Worm (Caenorhabditis elegans) whole organism, early embryonic: ENCODE results near the gene fbxa-171.

Experiments
- F13C5.2 ChIP-seq: sonication (generic microtip); optimal IDR thresholded peaks from 2 replicates; lab custom pipeline; 2017; ENCODE audit warnings: mild to moderate bottlenecking, missing genetic modification characterization, inconsistent platforms, missing compliant biosample characterization
- aly-1 ChIP-seq: sonication (generic microtip); optimal IDR thresholded peaks from 2 replicates; lab custom pipeline; 2016; ENCODE audit warnings: missing genetic modification characterization, missing compliant biosample characterization
- ama-1 ChIP-seq: fragments of 150-350 bp; optimal IDR thresholded peaks from 2 replicates; lab custom pipeline; 2014
- ceh-13 ChIP-seq: fragments of 200-800 bp; sonication (Bioruptor generic); optimal IDR thresholded peaks from 2 replicates; lab custom pipeline; 2018; ENCODE audit warnings: mild to moderate bottlenecking, missing genetic modification characterization, missing compliant biosample characterization
- ceh-36 ChIP-seq: sonication (generic microtip); optimal IDR thresholded peaks from 2 replicates; lab custom pipeline; 2016; ENCODE audit warnings: missing genetic modification characterization, inconsistent platforms, missing compliant biosample characterization
- flt-1 ChIP-seq: fragments of 200-800 bp; sonication (Bioruptor generic); IDR thresholded peaks from 2 replicates; pipeline ENCODE4 v1.3.6; 2022; ENCODE audit warnings: missing genetic modification characterization, missing compliant biosample characterization
- hmbx-1 ChIP-seq: sonication (generic microtip); optimal IDR thresholded peaks from 2 replicates; lab custom pipeline; 2016; ENCODE audit warnings: mild to moderate bottlenecking, missing genetic modification characterization, missing compliant biosample characterization
- hnd-1 ChIP-seq: sonication (generic microtip); optimal IDR thresholded peaks from 2 replicates; lab custom pipeline; 2016; ENCODE audit warnings: missing genetic modification characterization, missing compliant biosample characterization
- pes-1 ChIP-seq: fragments of 200-800 bp; sonication (Bioruptor generic); IDR thresholded peaks from 2 replicates; pipeline ENCODE4 v1.3.6; 2022; ENCODE audit warnings: missing genetic modification reagents, missing genetic modification characterization, missing compliant biosample characterization
- sea-1 ChIP-seq: fragments of 200-800 bp; sonication (Bioruptor generic); conservative IDR thresholded peaks from 2 replicates; pipeline ENCODE4 v1.3.6; 2022; ENCODE audit warnings: missing genetic modification characterization, missing compliant biosample characterization
- tbx-37 ChIP-seq: fragments of 200-800 bp; sonication (Bioruptor generic); conservative IDR thresholded peaks from 2 replicates; pipeline ENCODE4 v1.3.6; 2022; ENCODE audit warnings: missing genetic modification reagents, missing genetic modification characterization, missing compliant biosample characterization
- tra-4 ChIP-seq: sonication (generic microtip); optimal IDR thresholded peaks from 2 replicates; lab custom pipeline; 2017; ENCODE audit warnings: missing genetic modification characterization, missing compliant biosample characterization

DNA sequence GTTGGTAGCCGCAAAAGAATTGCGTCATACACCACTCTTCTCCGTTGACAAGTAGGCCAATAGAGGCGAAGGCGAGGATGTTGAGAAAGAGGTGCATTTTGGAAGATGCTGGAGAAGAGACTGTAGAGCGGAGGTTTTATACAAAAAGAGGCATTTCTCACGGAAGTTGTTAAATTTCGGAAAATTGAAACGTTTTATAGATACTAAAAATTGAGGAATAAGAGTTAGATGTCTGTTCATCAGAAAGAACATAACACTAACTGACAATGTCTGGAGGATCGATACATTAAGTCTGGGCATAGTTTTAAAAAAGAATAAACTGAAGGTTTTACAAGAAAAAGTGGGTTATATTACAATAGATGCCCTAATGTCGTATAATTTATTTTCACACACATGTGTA is 48.4 kb upstream of the fbxa-171 start, which contains the start of gene Y6G8.14:
- TF ChIP-seq F13C5.2 (no peak), ama-1 (lab: Kevin White, UChicago) (no peak), pes-1 (GFP tag; lab: Robert Waterston, UW) (no peak), flt-1 (GFP tag; lab: Robert Waterston, UW) (no peak), ceh-36 (tag; lab: Kevin White, UChicago) (no peak), tbx-37 (GFP tag; lab: Robert Waterston, UW) (no peak), tra-4 (no peak), sea-1 (GFP tag; lab: Robert Waterston, UW) (no peak), hnd-1 (tag; lab: Kevin White, UChicago) (no peak), hmbx-1 (tag; lab: Kevin White, UChicago) (no peak), ceh-13 (GFP tag; lab: Kevin White, UChicago) (no peak), aly-1 (tag; lab: Kevin White, UChicago) (no peak)
